Worm (Caenorhabditis elegans) whole organism, L4 larva: ENCODE measurements around the gene T23F11.11.

Experiments used
- F10B5.3 ChIP-seq: sonication (generic microtip); optimal IDR thresholded peaks from 2 replicates; lab custom pipeline; 2016; ENCODE audit warnings: mild to moderate bottlenecking, missing genetic modification characterization, missing compliant biosample characterization
- T20F7.1 ChIP-seq: fragments of 200-800 bp; sonication (Bioruptor generic); optimal IDR thresholded peaks from 2 replicates; lab custom pipeline; 2018; ENCODE audit warnings: mild to moderate bottlenecking, missing genetic modification characterization, missing compliant biosample characterization
- Y48G9A.11 ChIP-seq: fragments of 200-800 bp; sonication (Bioruptor generic); IDR thresholded peaks from 2 replicates; pipeline ENCODE4 v1.3.6; 2022; ENCODE audit warnings: missing genetic modification reagents, missing genetic modification characterization, missing compliant biosample characterization
- Y5F2A.4 ChIP-seq: fragments of 200-800 bp; sonication (Bioruptor generic); optimal IDR thresholded peaks from 2 replicates; lab custom pipeline; 2018; ENCODE audit warnings: mild to moderate bottlenecking, missing genetic modification characterization, missing compliant biosample characterization
- ZK546.5 ChIP-seq, 2 experiments: sonication (generic microtip); optimal IDR thresholded peaks; 2 replicates each; lab custom pipeline; 2017; ENCODE audit warnings: missing biosample characterization in 2 of 2, missing genetic modification characterization in 2 of 2
- arid-1 ChIP-seq: fragments of 200-800 bp; sonication (Bioruptor generic); conservative IDR thresholded peaks from 2 replicates; pipeline ENCODE4 v1.3.6; 2022; ENCODE audit warnings: missing genetic modification reagents, missing genetic modification characterization, missing compliant biosample characterization
- cey-2 ChIP-seq: sonication (generic microtip); optimal IDR thresholded peaks from 3 replicates; lab custom pipeline; 2017; ENCODE audit warnings: missing genetic modification characterization, mild to moderate bottlenecking, missing compliant biosample characterization, antibody characterized with exemption, borderline replicate concordance; ENCODE audit not compliant: insufficient read depth
- ctbp-1 ChIP-seq: fragments of 200-800 bp; sonication (Bioruptor generic); IDR thresholded peaks from 2 replicates; pipeline ENCODE4 v1.3.6; 2022; ENCODE audit warnings: missing genetic modification reagents, missing genetic modification characterization, missing compliant biosample characterization
- daf-16 ChIP-seq, 3 experiments: sonication (generic microtip); optimal IDR thresholded peaks; 2 replicates each; lab custom pipeline; 2016 to 2017; ENCODE audit warnings: missing genetic modification characterization in 3 of 3, missing genetic modification reagents in 3 of 3, mild to moderate bottlenecking in 2 of 3, missing compliant biosample characterization in 2 of 3, missing biosample characterization in 1 of 3, moderate library complexity in 1 of 3
- dmd-6 ChIP-seq: fragments of 200-800 bp; sonication (Bioruptor generic); IDR thresholded peaks from 2 replicates; pipeline ENCODE4 v1.3.6; 2022; ENCODE audit warnings: missing genetic modification reagents, missing genetic modification characterization, missing compliant biosample characterization
- dmd-8 ChIP-seq: fragments of 200-800 bp; sonication (Bioruptor generic); IDR thresholded peaks from 2 replicates; pipeline ENCODE4 v1.3.6; 2022; ENCODE audit warnings: missing genetic modification characterization, missing compliant biosample characterization
- dve-1 ChIP-seq: sonication (generic microtip); optimal IDR thresholded peaks from 2 replicates; lab custom pipeline; 2017; ENCODE audit warnings: antibody characterized with exemption, mild to moderate bottlenecking, missing genetic modification characterization, missing compliant biosample characterization; ENCODE audit not compliant: insufficient read depth
- egl-27 ChIP-seq: sonication (generic microtip); optimal IDR thresholded peaks from 3 replicates; lab custom pipeline; 2017; ENCODE audit warnings: missing biosample characterization, missing genetic modification reagents, missing genetic modification characterization
- hif-1 ChIP-seq, 2 experiments: sonication (generic microtip); optimal IDR thresholded peaks; 2 replicates each; lab custom pipeline; 2016 to 2017; ENCODE audit warnings: missing compliant biosample characterization in 2 of 2, missing genetic modification characterization in 2 of 2, missing genetic modification reagents in 2 of 2, missing genotype in 2 of 2, mild to moderate bottlenecking in 1 of 2
- lim-7 ChIP-seq: fragments of 200-800 bp; sonication (Bioruptor generic); IDR thresholded peaks from 2 replicates; pipeline ENCODE4 v1.3.6; 2022; ENCODE audit warnings: missing genetic modification characterization, missing compliant biosample characterization
- lin-1 ChIP-seq: fragments of 200-800 bp; sonication (Bioruptor generic); IDR thresholded peaks from 2 replicates; pipeline ENCODE4 v1.3.6; 2022; ENCODE audit warnings: missing genetic modification reagents, missing genetic modification characterization, missing compliant biosample characterization
- lin-38 ChIP-seq: fragments of 200-800 bp; sonication (Bioruptor generic); IDR thresholded peaks from 2 replicates; pipeline ENCODE4 v1.3.6; 2022; ENCODE audit warnings: missing genetic modification reagents, missing genetic modification characterization, missing compliant biosample characterization
- lin-39 ChIP-seq: fragments of 150-350 bp; optimal IDR thresholded peaks from 2 replicates; lab custom pipeline; 2014; ENCODE audit warnings: missing biosample characterization, missing genetic modification reagents, missing genetic modification characterization
- mdl-1 ChIP-seq, 2 experiments: fragments of 150-350 bp in 1 of 2; sonication (generic microtip) in 1 of 2; optimal IDR thresholded peaks; 2 replicates each; lab custom pipeline; 2014 to 2017; ENCODE audit warnings: missing biosample characterization in 2 of 2, missing genetic modification characterization in 2 of 2
- mep-1 ChIP-seq: fragments of 150-350 bp; sonication (generic microtip); optimal IDR thresholded peaks from 3 replicates; lab custom pipeline; 2014; ENCODE audit warnings: missing biosample characterization, missing genetic modification characterization
- mxl-2 ChIP-seq: fragments of 200-800 bp; sonication (Bioruptor generic); conservative IDR thresholded peaks from 2 replicates; pipeline ENCODE4 v1.3.6; 2022; ENCODE audit warnings: missing genetic modification reagents, missing genetic modification characterization, missing compliant biosample characterization
- mxl-3 ChIP-seq: fragments of 200-800 bp; sonication (Bioruptor generic); optimal IDR thresholded peaks from 2 replicates; lab custom pipeline; 2018; ENCODE audit warnings: mild to moderate bottlenecking, missing genetic modification characterization, missing compliant biosample characterization
- nhr-10 ChIP-seq: fragments of 150-350 bp; optimal IDR thresholded peaks from 2 replicates; lab custom pipeline; 2014; ENCODE audit warnings: missing biosample characterization, missing genetic modification characterization
- nhr-11 ChIP-seq: fragments of 150-350 bp; optimal IDR thresholded peaks from 2 replicates; lab custom pipeline; 2014; ENCODE audit warnings: missing biosample characterization, missing genetic modification characterization
- nhr-237 ChIP-seq: sonication (generic microtip); optimal IDR thresholded peaks from 2 replicates; lab custom pipeline; 2017; ENCODE audit warnings: missing biosample characterization, missing genetic modification characterization
- nhr-25 ChIP-seq: sonication (generic microtip); optimal IDR thresholded peaks from 2 replicates; lab custom pipeline; 2017; ENCODE audit warnings: missing genetic modification characterization, mild to moderate bottlenecking, missing compliant biosample characterization, antibody characterized with exemption, moderate library complexity, borderline replicate concordance; ENCODE audit not compliant: insufficient read depth
- nhr-28 ChIP-seq: fragments of 150-350 bp; optimal IDR thresholded peaks from 2 replicates; lab custom pipeline; 2014; ENCODE audit warnings: missing biosample characterization, missing genetic modification characterization
- nhr-42 ChIP-seq: fragments of 200-800 bp; sonication (Bioruptor generic); IDR thresholded peaks from 2 replicates; pipeline ENCODE4 v1.3.6; 2022; ENCODE audit warnings: missing genetic modification characterization, missing compliant biosample characterization
- pqm-1 ChIP-seq: sonication (generic microtip); optimal IDR thresholded peaks from 2 replicates; lab custom pipeline; 2017; ENCODE audit warnings: missing biosample characterization, missing genetic modification characterization
- skn-1 ChIP-seq: fragments of 150-350 bp; optimal IDR thresholded peaks from 2 replicates; lab custom pipeline; 2014; ENCODE audit warnings: missing biosample characterization, missing genetic modification characterization
- tag-97 ChIP-seq: fragments of 200-800 bp; sonication (Bioruptor generic); IDR thresholded peaks from 2 replicates; pipeline ENCODE4 v1.3.6; 2022; ENCODE audit warnings: missing genetic modification characterization, missing compliant biosample characterization
- unc-130 ChIP-seq: sonication (generic microtip); optimal IDR thresholded peaks from 2 replicates; lab custom pipeline; 2016; ENCODE audit warnings: missing genetic modification reagents, missing genetic modification characterization, missing compliant biosample characterization
- vab-7 ChIP-seq: fragments of 200-800 bp; sonication (Bioruptor generic); IDR thresholded peaks from 2 replicates; pipeline ENCODE4 v1.3.6; 2022; ENCODE audit warnings: missing genetic modification reagents, missing genetic modification characterization, missing compliant biosample characterization
- zfp-2 ChIP-seq: sonication (generic microtip); optimal IDR thresholded peaks from 2 replicates; lab custom pipeline; 2016; ENCODE audit warnings: mild to moderate bottlenecking, missing genetic modification characterization, missing compliant biosample characterization
- zfp-3 ChIP-seq: fragments of 200-800 bp; sonication (Bioruptor generic); conservative IDR thresholded peaks from 2 replicates; pipeline ENCODE4 v1.3.6; 2022; ENCODE audit warnings: missing genetic modification reagents, missing genetic modification characterization, missing compliant biosample characterization

The T23F11.11 gene

ce11 chrIII:4649363-4649768 lies 22.0 kb downstream of the T23F11.11 start (continued):
- TF ChIP-seq hif-1 (tag; optimal IDR thresholded peaks at IDR 0.05; lab: Kevin White, UChicago) (peak; percentile 81 to 98), mep-1 (peak; percentile 96), mxl-3 (GFP tag; lab: Kevin White, UChicago) (peak; percentile 100), lin-38 (GFP tag; lab: Robert Waterston, UW) (peak; percentile 90), nhr-10 (peak; percentile 86), lin-1 (GFP tag; lab: Robert Waterston, UW) (peak; percentile 88), lin-39 (tag; lab: Kevin White, UChicago) (no peak), arid-1 (GFP tag; lab: Robert Waterston, UW) (peak; percentile 15; the same call in 1 of the 2 replicates), mxl-2 (peak; percentile 76), ctbp-1 (GFP tag; lab: Robert Waterston, UW) (peak; percentile 78), nhr-11 (tag; lab: Kevin White, UChicago) (peak; percentile 96), skn-1 (tag; lab: Kevin White, UChicago) (no peak), zfp-3 (GFP tag; lab: Robert Waterston, UW) (0 out of 2 replicates have a peak, but pooled peaks have one; percentile 39), F10B5.3 (tag; lab: Kevin White, UChicago) (no peak), dve-1 (tag; lab: Kevin White, UChicago) (peak; percentile 96)

ce11 chrIII:4647878-4648277 lies 23.5 kb downstream of the T23F11.11 start, which contains the start of gene T23F11.6:
Gene T23F11.6, minus strand, starts transcription at chrIII:4647922.
- TF ChIP-seq nhr-10 (no peak), lin-1 (GFP tag; lab: Robert Waterston, UW) (0 out of 2 replicates have a peak, but pooled peaks have one; percentile 49), unc-130 (GFP tag; lab: Kevin White, UChicago) (no peak), dve-1 (tag; lab: Kevin White, UChicago) (peak; percentile 5), egl-27 (tag; lab: Kevin White, UChicago) (no peak), dmd-6 (GFP tag; lab: Robert Waterston, UW) (peak; percentile 65), pqm-1 (tag; lab: Kevin White, UChicago) (peak; percentile 53), nhr-28 (tag; lab: Kevin White, UChicago) (peak; percentile 15), mdl-1 (tag; optimal IDR thresholded peaks at IDR 0.05; lab: Kevin White, UChicago) (peak in 1 of 2 experiments; percentile 1), mxl-3 (GFP tag; lab: Kevin White, UChicago) (no peak), ZK546.5 (tag; optimal IDR thresholded peaks at IDR 0.05; lab: Kevin White, UChicago) (no peak), nhr-42 (no peak), daf-16 (GFP tag; optimal IDR thresholded peaks at IDR 0.05; lab: Kevin White, UChicago) (no peak), daf-16 (tag; optimal IDR thresholded peaks at IDR 0.05; lab: Kevin White, UChicago) (peak; percentile 22), Y48G9A.11 (GFP tag; lab: Robert Waterston, UW) (no peak), nhr-25 (tag; lab: Kevin White, UChicago) (no peak)

ce11 chrIII:4647341-4647740 lies 24.1 kb downstream of the T23F11.11 start:
- TF ChIP-seq nhr-28 (tag; lab: Kevin White, UChicago) (no peak), vab-7 (GFP tag; lab: Robert Waterston, UW) (no peak), nhr-237 (no peak), hif-1 (tag; optimal IDR thresholded peaks at IDR 0.05; lab: Kevin White, UChicago) (no peak), egl-27 (tag; lab: Kevin White, UChicago) (no peak), cey-2 (tag; lab: Kevin White, UChicago) (no peak)

- TF ChIP-seq tag-97 (GFP tag; lab: Robert Waterston, UW) = no peak
- TF ChIP-seq lim-7 (GFP tag; lab: Robert Waterston, UW) = no peak
- no peak for TF ChIP-seq Y5F2A.4
- TF ChIP-seq dmd-8 = no peak
- TF ChIP-seq zfp-2 (tag; lab: Kevin White, UChicago) = no peak
- TF ChIP-seq T20F7.1 (GFP tag; lab: Kevin White, UChicago) = no peak
These were observed 25.1 kb downstream of the T23F11.11 start, which contains the start of gene pqn-29 for ce11 chrIII:4646246-4646645. Gene pqn-29, minus strand, starts transcription at chrIII:4646346.
